Worm (Caenorhabditis elegans): Measurements from ENCODE around the gene lgc-9.
"Not testable (repeated sequence)": the region's sequence is repeated elsewhere in the genome, so short reads cannot be mapped to it uniquely, and the experiment has no call there.

DNA sequence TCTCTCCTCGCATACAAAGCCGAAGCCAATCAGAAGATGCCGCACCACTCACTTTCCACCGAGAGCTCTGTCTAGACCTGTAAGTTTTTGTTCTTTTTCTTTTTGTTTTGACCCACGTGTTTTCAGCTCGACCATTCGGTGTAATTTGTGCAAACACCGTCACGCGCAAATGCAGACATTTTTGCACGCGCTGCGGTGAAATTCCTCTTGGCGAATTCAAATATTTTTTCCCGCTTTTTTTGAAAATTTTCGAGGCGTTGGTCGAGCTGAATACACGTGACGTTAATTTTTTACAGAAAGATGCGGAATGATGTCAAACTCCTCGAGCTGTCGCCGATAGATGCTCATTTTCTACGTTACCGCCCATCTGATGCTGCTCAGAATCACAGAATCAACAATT, 21.4 kb upstream of the lgc-9 start, which contains the start of gene C04C3.4:
- TF ChIP-seq dve-1 (tag; optimal IDR thresholded peaks at IDR 0.05; ENCODE audit: insufficient read depth); lin-13 (GFP tag; optimal IDR thresholded peaks at IDR 0.05); nhr-28 (tag; optimal IDR thresholded peaks at IDR 0.05); nhr-25 (tag; optimal IDR thresholded peaks at IDR 0.05; ENCODE audit: borderline replicate concordance, insufficient read depth); snpc-4 (tag; optimal IDR thresholded peaks at IDR 0.05); snpc-1.2 (GFP tag; IDR thresholded peaks at IDR 0.05); ztf-11 (tag; optimal IDR thresholded peaks at IDR 0.05); gei-8 (GFP tag; optimal IDR thresholded peaks at IDR 0.05); mdt-29 (GFP tag; IDR thresholded peaks at IDR 0.05); pqm-1 (tag; optimal IDR thresholded peaks at IDR 0.05); mdl-1 (tag; optimal IDR thresholded peaks at IDR 0.05); ama-1 (optimal IDR thresholded peaks at IDR 0.05); duxl-1 (tag; optimal IDR thresholded peaks at IDR 0.05; ENCODE audit: poor library complexity): not testable (repeated sequence)

Data from whole organism, L4 larva.